Worm (Caenorhabditis elegans): Measurements from ENCODE around the gene E02H1.1.

ce11 chrII:9596401-9596800 is 5.4 kb upstream of the E02H1.1 start, which contains the start of gene E02H1.6:
- TF ChIP-seq pha-4 (tag; optimal IDR thresholded peaks at IDR 0.05) = no peak
- TF ChIP-seq elt-3 (tag; optimal IDR thresholded peaks at IDR 0.05) = no peak
- no peak for TF ChIP-seq nhr-237 (tag; optimal IDR thresholded peaks at IDR 0.05)
- no peak for TF ChIP-seq R02D3.7 (tag; optimal IDR thresholded peaks at IDR 0.05)
- TF ChIP-seq zag-1 (tag; optimal IDR thresholded peaks at IDR 0.05) = no peak
- TF ChIP-seq aly-2 (tag; optimal IDR thresholded peaks at IDR 0.05) = no peak
- TF ChIP-seq unc-62 (GFP tag; optimal IDR thresholded peaks at IDR 0.05) = no peak
